Fruit fly (Drosophila melanogaster) whole organism, adult: ENCODE measurements around the gene CG44000.

ENCODE experiments used
- CG11617 ChIP-seq: fragments of 200-800 bp; sonication (Bioruptor generic); optimal IDR thresholded peaks from 2 replicates; lab custom pipeline; 2017; ENCODE audit warnings: mild to moderate bottlenecking, missing biosample characterization, missing genetic modification reagents, missing genetic modification characterization
- CG12768 ChIP-seq: fragments of 200-800 bp; sonication (Bioruptor generic); optimal IDR thresholded peaks from 2 replicates; lab custom pipeline; 2017; ENCODE audit warnings: missing biosample characterization, missing genetic modification characterization, mild to moderate bottlenecking, moderate library complexity, missing genetic modification reagents
- CG14711 ChIP-seq: fragments of 200-800 bp; sonication (Bioruptor generic); optimal IDR thresholded peaks from 2 replicates; lab custom pipeline; 2018; ENCODE audit warnings: missing biosample characterization, mild to moderate bottlenecking, missing genetic modification characterization, moderate library complexity
- CG1620 ChIP-seq: fragments of 200-800 bp; sonication (Bioruptor generic); optimal IDR thresholded peaks from 2 replicates; lab custom pipeline; 2016; ENCODE audit warnings: missing biosample characterization, missing genetic modification characterization
- CG33017 ChIP-seq: fragments of 200-800 bp; sonication (Bioruptor generic); optimal IDR thresholded peaks from 2 replicates; lab custom pipeline; 2018; ENCODE audit warnings: missing biosample characterization, mild to moderate bottlenecking, missing genetic modification characterization, moderate library complexity
- CG5204 ChIP-seq: fragments of 200-800 bp; sonication (Bioruptor generic); optimal IDR thresholded peaks from 2 replicates; lab custom pipeline; 2016; ENCODE audit warnings: missing biosample characterization, missing genetic modification characterization
- CG7045 ChIP-seq: fragments of 200-800 bp; sonication (Bioruptor generic); optimal IDR thresholded peaks from 2 replicates; lab custom pipeline; 2017; ENCODE audit warnings: missing biosample characterization, mild to moderate bottlenecking, missing genetic modification characterization
- CG7101 ChIP-seq: fragments of 200-800 bp; sonication (Bioruptor generic); optimal IDR thresholded peaks from 2 replicates; lab custom pipeline; 2018; ENCODE audit warnings: missing biosample characterization, mild to moderate bottlenecking, missing genetic modification characterization, moderate library complexity
- Clk ChIP-seq: fragments of 200-800 bp; sonication (Bioruptor generic); optimal IDR thresholded peaks from 2 replicates; lab custom pipeline; 2017; ENCODE audit warnings: missing biosample characterization, missing genetic modification characterization
- Crg-1 ChIP-seq: fragments of 200-800 bp; sonication (Bioruptor generic); optimal IDR thresholded peaks from 2 replicates; lab custom pipeline; 2016; ENCODE audit warnings: missing biosample characterization, missing genetic modification characterization
- Hr96 ChIP-seq: fragments of 200-800 bp; sonication (Bioruptor generic); optimal IDR thresholded peaks from 2 replicates; lab custom pipeline; 2016; ENCODE audit warnings: missing biosample characterization, missing genetic modification characterization
- Mnt ChIP-seq: fragments of 200-800 bp; sonication (Bioruptor generic); optimal IDR thresholded peaks from 2 replicates; lab custom pipeline; 2016; ENCODE audit warnings: missing biosample characterization, mild to moderate bottlenecking, missing genetic modification characterization
- bab1 ChIP-seq: fragments of 200-800 bp; sonication (Bioruptor generic); optimal IDR thresholded peaks from 3 replicates; lab custom pipeline; 2019; ENCODE audit warnings: missing biosample characterization, mild to moderate bottlenecking, missing genetic modification characterization, moderate library complexity
- cic ChIP-seq: fragments of 200-800 bp; sonication (Bioruptor generic); optimal IDR thresholded peaks from 2 replicates; lab custom pipeline; 2017; ENCODE audit warnings: missing biosample characterization, mild to moderate bottlenecking, missing genetic modification characterization, moderate library complexity
- cnc ChIP-seq, 2 experiments: fragments of >200 bp; optimal IDR thresholded peaks; 2 replicates each; lab custom pipeline; 2017
- kay ChIP-seq: fragments of 200-800 bp; sonication (Bioruptor generic); peaks from one replicate; lab custom pipeline; 2016; ENCODE audit warnings: missing biosample characterization, missing genetic modification characterization, borderline replicate concordance
- ovo ChIP-seq: fragments of 200-800 bp; sonication (Bioruptor generic); optimal IDR thresholded peaks from 2 replicates; lab custom pipeline; 2016; ENCODE audit warnings: missing biosample characterization, missing genetic modification characterization
- pad ChIP-seq: fragments of 200-800 bp; sonication (Bioruptor generic); optimal IDR thresholded peaks from 3 replicates; lab custom pipeline; 2017; ENCODE audit warnings: missing biosample characterization, missing genetic modification characterization, mild to moderate bottlenecking, moderate library complexity, missing genetic modification reagents
- tj ChIP-seq: fragments of 200-800 bp; sonication (Bioruptor generic); optimal IDR thresholded peaks from 3 replicates; lab custom pipeline; 2017; ENCODE audit warnings: missing biosample characterization, mild to moderate bottlenecking, missing genetic modification characterization, moderate library complexity

Gene CG44000

DNA sequence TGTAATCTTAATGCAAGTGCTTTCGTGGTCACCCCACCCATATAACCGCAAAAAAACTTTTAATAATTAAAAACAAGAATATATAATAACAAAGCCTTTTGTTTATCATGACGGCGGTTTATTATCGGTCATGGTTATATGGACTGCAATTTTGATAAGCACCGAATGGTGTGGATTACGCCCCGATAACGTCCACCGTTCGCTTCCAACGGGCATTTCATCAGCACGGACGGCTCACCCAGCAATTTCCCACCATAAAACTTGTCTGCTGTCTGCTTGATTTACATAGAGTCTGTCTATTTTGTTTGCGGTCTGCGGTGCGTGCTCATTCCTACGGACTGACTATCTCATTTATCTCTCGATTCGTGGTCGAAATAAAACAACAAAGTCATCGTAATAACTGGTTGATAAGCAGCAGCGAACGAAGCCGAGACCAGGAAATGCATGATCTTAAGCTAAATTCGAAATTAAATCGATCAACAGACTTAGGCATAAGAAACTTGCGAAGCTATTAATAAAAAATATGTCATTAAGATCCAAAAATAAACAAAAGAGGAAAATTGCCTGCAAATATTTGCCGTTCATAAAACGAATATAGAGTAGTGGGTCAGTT is 52.4 kb downstream of the CG44000 start:
- no peak for TF ChIP-seq bab1 (GFP tag; lab: Kevin White, UChicago)
- no peak for TF ChIP-seq Hr96 (GFP tag; lab: Kevin White, UChicago)
- no peak for TF ChIP-seq Crg-1 (GFP tag; lab: Kevin White, UChicago)
- TF ChIP-seq cic (GFP tag; lab: Kevin White, UChicago), result peak; percentile 80
- peak; percentile 53 for TF ChIP-seq CG7045 (GFP tag; lab: Kevin White, UChicago)
- TF ChIP-seq cnc (optimal IDR thresholded peaks at IDR 0.05; lab: Kevin White, UChicago), result no peak
- TF ChIP-seq kay (GFP tag; lab: Kevin White, UChicago), result no peak
- peak; percentile 81 for TF ChIP-seq CG33017 (tag; lab: Kevin White, UChicago)
- TF ChIP-seq CG7101 (tag; lab: Kevin White, UChicago), result peak; percentile 27
- TF ChIP-seq Mnt (GFP tag; lab: Kevin White, UChicago), result no peak
- peak; percentile 1 for TF ChIP-seq pad
- no peak for TF ChIP-seq ovo (GFP tag; lab: Kevin White, UChicago)
- peak; percentile 10 for TF ChIP-seq Clk (GFP tag; lab: Kevin White, UChicago)
- no peak for TF ChIP-seq CG1620
- no peak for TF ChIP-seq CG5204 (GFP tag; lab: Kevin White, UChicago)
- peak; percentile 41 for TF ChIP-seq CG11617 (GFP tag; lab: Kevin White, UChicago)
- peak; percentile 79 for TF ChIP-seq CG12768 (GFP tag; lab: Kevin White, UChicago)

DNA sequence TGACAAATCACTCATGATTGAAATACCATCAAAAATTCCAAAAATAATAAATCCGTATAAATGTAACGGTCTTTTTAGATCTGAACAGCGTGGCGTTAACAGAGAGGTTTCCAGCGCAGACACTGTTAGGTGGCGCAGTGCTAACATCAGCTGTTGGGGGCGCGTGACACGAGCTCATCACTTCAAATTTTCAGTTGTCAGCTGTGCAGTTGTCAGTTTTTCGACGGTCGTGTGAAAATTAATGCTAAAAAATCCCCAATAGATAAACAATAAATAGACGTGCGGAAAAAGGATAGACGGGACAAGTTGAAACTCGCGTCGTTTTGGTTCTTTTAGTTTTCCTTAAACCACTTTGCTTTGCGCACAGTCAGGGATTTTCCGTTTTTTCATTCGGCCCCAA is 53.2 kb downstream of the CG44000 start, which contains the start of gene CG4230:
TSS of gene CG4230 (plus strand) at position 6 of the 400 bp plus-strand sequence.
- TF ChIP-seq CG5204 (GFP tag; lab: Kevin White, UChicago) (no peak), cic (GFP tag; lab: Kevin White, UChicago) (peak; percentile 5), pad (no peak), CG11617 (GFP tag; lab: Kevin White, UChicago) (no peak), CG1620 (no peak), CG33017 (tag; lab: Kevin White, UChicago) (no peak), CG14711 (tag; lab: Kevin White, UChicago) (peak; percentile 11), bab1 (GFP tag; lab: Kevin White, UChicago) (peak; percentile 45), Mnt (GFP tag; lab: Kevin White, UChicago) (peak; percentile 10), cnc (optimal IDR thresholded peaks at IDR 0.05; lab: Kevin White, UChicago) (no peak), ovo (GFP tag; lab: Kevin White, UChicago) (no peak), CG7045 (GFP tag; lab: Kevin White, UChicago) (no peak), CG7101 (tag; lab: Kevin White, UChicago) (no peak), CG12768 (GFP tag; lab: Kevin White, UChicago) (no peak), tj (GFP tag; lab: Kevin White, UChicago) (no peak)

- no peak for TF ChIP-seq cic (GFP tag; lab: Kevin White, UChicago)
- no peak for TF ChIP-seq CG5204 (GFP tag; lab: Kevin White, UChicago)
- TF ChIP-seq CG12768 (GFP tag; lab: Kevin White, UChicago), result no peak
- TF ChIP-seq CG14711 (tag; lab: Kevin White, UChicago), result no peak
- no peak for TF ChIP-seq Clk (GFP tag; lab: Kevin White, UChicago)
- no peak for TF ChIP-seq kay (GFP tag; lab: Kevin White, UChicago)
- TF ChIP-seq CG7101 (tag; lab: Kevin White, UChicago), result no peak
- TF ChIP-seq Mnt (GFP tag; lab: Kevin White, UChicago), result no peak
Observed at dm6 chr2L:5096761-5097160, 53.7 kb downstream of the CG44000 start.
